Worm (Caenorhabditis elegans) whole organism, midembryonic: ENCODE measurements around the gene T02C12.5.

Experiments
- T22C8.4 ChIP-seq: fragments of 200-800 bp; sonication (Bioruptor generic); IDR thresholded peaks from 2 replicates; pipeline ENCODE4 v1.3.6; 2022; ENCODE audit warnings: missing genetic modification characterization, missing compliant biosample characterization
- cog-1 ChIP-seq: sonication (generic microtip); optimal IDR thresholded peaks from 2 replicates; lab custom pipeline; 2016; ENCODE audit warnings: missing genetic modification characterization, missing compliant biosample characterization
- flt-1 ChIP-seq: fragments of 200-800 bp; sonication (Bioruptor generic); IDR thresholded peaks from 2 replicates; pipeline ENCODE4 v1.3.6; 2022; ENCODE audit warnings: missing genetic modification characterization, missing compliant biosample characterization
- klf-2 ChIP-seq: fragments of 200-800 bp; sonication (Bioruptor generic); conservative IDR thresholded peaks from 2 replicates; pipeline ENCODE4 v1.3.6; 2022; ENCODE audit warnings: missing genetic modification reagents, missing genetic modification characterization, missing compliant biosample characterization
- med-1 ChIP-seq: sonication (generic microtip); optimal IDR thresholded peaks from 2 replicates; lab custom pipeline; 2017; ENCODE audit warnings: missing genetic modification characterization, mild to moderate bottlenecking, missing compliant biosample characterization, antibody characterized with exemption, missing genetic modification reagents; ENCODE audit not compliant: insufficient read depth
- ref-1 ChIP-seq: fragments of 200-800 bp; sonication (Bioruptor generic); conservative IDR thresholded peaks from 2 replicates; pipeline ENCODE4 v1.3.6; 2022; ENCODE audit warnings: missing genetic modification reagents, missing genetic modification characterization, missing compliant biosample characterization
- tab-1 ChIP-seq: fragments of 200-800 bp; sonication (Bioruptor generic); IDR thresholded peaks from 2 replicates; pipeline ENCODE4 v1.3.6; 2022; ENCODE audit warnings: missing genetic modification characterization, missing compliant biosample characterization
- ztf-23 ChIP-seq: fragments of 200-800 bp; sonication (Bioruptor generic); IDR thresholded peaks from 2 replicates; pipeline ENCODE4 v1.3.6; 2022; ENCODE audit warnings: missing genetic modification reagents, missing genetic modification characterization, missing compliant biosample characterization

DNA sequence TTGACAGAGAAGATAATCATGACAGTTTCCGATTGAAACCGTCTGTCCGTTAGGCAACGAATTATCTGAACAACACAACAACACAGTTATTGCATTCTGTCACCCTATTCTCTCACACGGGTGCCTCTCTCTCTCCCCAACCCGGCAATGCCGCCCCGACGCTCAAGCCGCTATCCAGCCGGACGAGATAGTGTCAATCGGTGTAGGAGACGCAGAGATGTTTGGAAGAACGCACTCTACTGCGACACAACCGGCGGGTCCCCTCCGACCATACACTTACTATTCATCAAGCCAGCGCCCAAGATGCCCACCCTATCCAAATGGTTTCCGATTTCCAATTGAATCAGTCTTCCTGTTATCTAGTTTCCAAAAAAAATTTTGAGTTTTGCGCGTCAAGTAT lies 17.8 kb downstream of the T02C12.5 start:
- TF ChIP-seq tab-1 (no peak), T22C8.4 (GFP tag; lab: Robert Waterston, UW) (no peak), flt-1 (GFP tag; lab: Robert Waterston, UW) (peak; percentile 65), ztf-23 (GFP tag; lab: Robert Waterston, UW) (peak; percentile 24; the same call in 1 of the 2 replicates), med-1 (GFP tag; lab: Kevin White, UChicago) (no peak), cog-1 (tag; lab: Kevin White, UChicago) (peak; percentile 59), ref-1 (no peak), klf-2 (GFP tag; lab: Robert Waterston, UW) (no peak)
